Fruit fly (Drosophila melanogaster): ENCODE data around the gene Nt5a.
A peak's percentile ranks its signal among the peaks of the same experiment; 100 is the strongest.

Nt5a gene

dm6 chr3L:1258547-1258946 is 48.7 kb downstream of the Nt5a start:
- TF ChIP-seq CG8359 (GFP tag; optimal IDR thresholded peaks at IDR 0.05; ENCODE audit: borderline replicate concordance) (no peak), mld (GFP tag; IDR thresholded peaks at IDR 0.05; ENCODE audit: partially characterized antibody) (no peak), Nf-YA (GFP tag; IDR thresholded peaks at IDR 0.05) (no peak), CG1233 (GFP tag; optimal IDR thresholded peaks at IDR 0.05) (peak; percentile 3), Opbp (GFP tag; IDR thresholded peaks at IDR 0.05; ENCODE audit: partially characterized antibody) (no peak), Atf6 (GFP tag; IDR thresholded peaks at IDR 0.05) (peak; percentile 66; the same call in 1 of the 2 replicates), CG9727 (GFP tag; optimal IDR thresholded peaks at IDR 0.05) (no peak), CG15479 (GFP tag; optimal IDR thresholded peaks at IDR 0.05) (no peak), trh (GFP tag; optimal IDR thresholded peaks at IDR 0.05) (no peak), CoRest (tag; optimal IDR thresholded peaks at IDR 0.05) (peak; percentile 40), CG1832 (GFP tag; optimal IDR thresholded peaks at IDR 0.05) (no peak), CG7271 (tag; optimal IDR thresholded peaks at IDR 0.05) (no peak), dati (GFP tag; IDR thresholded peaks at IDR 0.05) (no peak), Hmr (GFP tag; optimal IDR thresholded peaks at IDR 0.05) (peak; percentile 8), pho (GFP tag; optimal IDR thresholded peaks at IDR 0.05) (no peak), emc (GFP tag; optimal IDR thresholded peaks at IDR 0.05) (no peak), CG9876 (GFP tag; optimal IDR thresholded peaks at IDR 0.05) (no peak), CG17568 (GFP tag; optimal IDR thresholded peaks at IDR 0.05) (no peak), CG15269 (tag; optimal IDR thresholded peaks at IDR 0.05) (peak; percentile 69), CG2678 (tag; optimal IDR thresholded peaks at IDR 0.05) (peak; percentile 62), NC2β (GFP tag; optimal IDR thresholded peaks at IDR 0.05) (no peak), CG12659 (GFP tag; optimal IDR thresholded peaks at IDR 0.05) (peak; percentile 17), tgo (GFP tag; IDR thresholded peaks at IDR 0.05) (peak; percentile 17; the same call in 2 of the 3 replicates), CG1603 (tag; optimal IDR thresholded peaks at IDR 0.05) (no peak), CG11695 (GFP tag; IDR thresholded peaks at IDR 0.05) (0 out of 3 replicates have a peak, but pooled peaks have one; percentile 50), CG15073 (GFP tag; optimal IDR thresholded peaks at IDR 0.05) (no peak), slbo (GFP tag; IDR thresholded peaks at IDR 0.05) (peak; percentile 70), CG9932 (GFP tag; IDR thresholded peaks at IDR 0.05) (peak; percentile 51), Fer2 (tag; optimal IDR thresholded peaks at IDR 0.05) (no peak), fd3F (GFP tag; optimal IDR thresholded peaks at IDR 0.05) (peak; percentile 43), Dek (tag; optimal IDR thresholded peaks at IDR 0.05) (peak; percentile 28), ssp (GFP tag; IDR thresholded peaks at IDR 0.05) (no peak), CG12219 (GFP tag; optimal IDR thresholded peaks at IDR 0.05) (no peak), mirr (GFP tag; optimal IDR thresholded peaks at IDR 0.05) (no peak), cwo (GFP tag; optimal IDR thresholded peaks at IDR 0.05) (peak; percentile 61), Trl (optimal IDR thresholded peaks at IDR 0.05) (no peak), Trl (GFP tag; optimal IDR thresholded peaks at IDR 0.05) (no peak), CG7839 (tag; optimal IDR thresholded peaks at IDR 0.05) (peak; percentile 40), esg (GFP tag; conservative IDR thresholded peaks at IDR 0.05) (peak; percentile 29), vnd (GFP tag; IDR thresholded peaks at IDR 0.05; ENCODE audit: partially characterized antibody) (no peak), seq (GFP tag; IDR thresholded peaks at IDR 0.05) (no peak; the same call in 1 of the 2 replicates), nmo (GFP tag; optimal IDR thresholded peaks at IDR 0.05) (no peak), pita (GFP tag; optimal IDR thresholded peaks at IDR 0.05) (no peak), zen (tag; optimal IDR thresholded peaks at IDR 0.05) (no peak), CG10366 (GFP tag; IDR thresholded peaks at IDR 0.05) (peak; percentile 22; the same call in 1 of the 2 replicates), HLH4C (GFP tag; IDR thresholded peaks at IDR 0.05; ENCODE audit: partially characterized antibody) (no peak), tna (GFP tag; IDR thresholded peaks at IDR 0.05; ENCODE audit: partially characterized antibody) (no peak), CG13123 (GFP tag; optimal IDR thresholded peaks at IDR 0.05) (no peak), CG10147 (GFP tag; optimal IDR thresholded peaks at IDR 0.05) (peak; percentile 8), CG11456 (GFP tag; IDR thresholded peaks at IDR 0.05) (no peak)
